Fruit fly (Drosophila melanogaster): ENCODE measurements around the gene bdl.
A peak's percentile ranks its signal among the peaks of the same experiment; 100 is the strongest.

The bdl gene

dm6 chr2L:4355066-4355465 is 30.7 kb downstream of the bdl start:
- no peak for TF ChIP-seq CG4424 (GFP tag; optimal IDR thresholded peaks at IDR 0.05)
- 0 out of 2 replicates have a peak, but pooled peaks have one; percentile 17 for TF ChIP-seq vvl (GFP tag; IDR thresholded peaks at IDR 0.05)
- no peak for TF ChIP-seq CG11723 (GFP tag; optimal IDR thresholded peaks at IDR 0.05)
- TF ChIP-seq dimm (GFP tag; IDR thresholded peaks at IDR 0.05), result no peak
- TF ChIP-seq Aef1 (GFP tag; IDR thresholded peaks at IDR 0.05), result no peak
- 0 out of 2 replicates have a peak, but pooled peaks have one; percentile 33 for TF ChIP-seq Drgx (GFP tag; IDR thresholded peaks at IDR 0.05)
- no peak for TF ChIP-seq CG15011 (GFP tag; optimal IDR thresholded peaks at IDR 0.05)
- TF ChIP-seq Pdp1 (GFP tag; optimal IDR thresholded peaks at IDR 0.05), result peak in 1 of 2 experiments; percentile 14
- TF ChIP-seq Stat92E (GFP tag; optimal IDR thresholded peaks at IDR 0.05), result no peak
- no peak for TF ChIP-seq tup (GFP tag; optimal IDR thresholded peaks at IDR 0.05)
- TF ChIP-seq dmrt99B (tag; optimal IDR thresholded peaks at IDR 0.05), result no peak
- TF ChIP-seq CG12219 (GFP tag; optimal IDR thresholded peaks at IDR 0.05), result no peak
- TF ChIP-seq wek (GFP tag; optimal IDR thresholded peaks at IDR 0.05), result no peak
- TF ChIP-seq CG10274 (GFP tag; optimal IDR thresholded peaks at IDR 0.05), result no peak
- TF ChIP-seq CG6791 (GFP tag; IDR thresholded peaks at IDR 0.05; ENCODE audit: partially characterized antibody), result no peak
- TF ChIP-seq Camta (GFP tag; optimal IDR thresholded peaks at IDR 0.05), result no peak
- TF ChIP-seq sd (tag; optimal IDR thresholded peaks at IDR 0.05), result peak; percentile 36
- TF ChIP-seq CG17802 (tag; optimal IDR thresholded peaks at IDR 0.05), result no peak
- TF ChIP-seq CG7556 (GFP tag; optimal IDR thresholded peaks at IDR 0.05), result no peak
- no peak for TF ChIP-seq ranshi (GFP tag; IDR thresholded peaks at IDR 0.05)

- TF ChIP-seq Hr51 (GFP tag; optimal IDR thresholded peaks at IDR 0.05) (peak in 1 of 2 experiments; percentile 11), sens (GFP tag) (peak; percentile 73), Atf-2 (GFP tag; optimal IDR thresholded peaks at IDR 0.05) (no peak), CG1233 (GFP tag; optimal IDR thresholded peaks at IDR 0.05) (no peak), Drgx (GFP tag; IDR thresholded peaks at IDR 0.05) (peak; percentile 65), lola (GFP tag; optimal IDR thresholded peaks at IDR 0.05) (peak in 1 of 3 experiments; percentile 62), ci (GFP tag; IDR thresholded peaks at IDR 0.05) (0 out of 3 replicates have a peak, but pooled peaks have one; percentile 14)
These were observed 34.8 kb downstream of the bdl start for dm6 chr2L:4359156-4359555.

- TF ChIP-seq Ets65A (GFP tag), result peak; percentile 52
- no peak for TF ChIP-seq nerfin-2 (GFP tag; IDR thresholded peaks at IDR 0.05; ENCODE audit: partially characterized antibody)
These were observed 36.5 kb downstream of the bdl start for dm6 chr2L:4360882-4361281.

- TF ChIP-seq Drgx (GFP tag; IDR thresholded peaks at IDR 0.05), result peak; percentile 32
- no peak for TF ChIP-seq bigmax (GFP tag; optimal IDR thresholded peaks at IDR 0.05)
- TF ChIP-seq CG14710 (tag; optimal IDR thresholded peaks at IDR 0.05), result no peak
- TF ChIP-seq nom (GFP tag; optimal IDR thresholded peaks at IDR 0.05), result peak; percentile 63
- TF ChIP-seq Med (GFP tag), result peak; percentile 46
- TF ChIP-seq Hr78 (GFP tag; optimal IDR thresholded peaks at IDR 0.05), result no peak
- TF ChIP-seq gcm2 (GFP tag; optimal IDR thresholded peaks at IDR 0.05), result no peak
- TF ChIP-seq Hr39 (optimal IDR thresholded peaks at IDR 0.05), result no peak
- TF ChIP-seq da (GFP tag; optimal IDR thresholded peaks at IDR 0.05), result no peak
- TF ChIP-seq crol (GFP tag; IDR thresholded peaks at IDR 0.05), result peak; percentile 2; the same call in 1 of the 2 replicates
These were observed 37.2 kb downstream of the bdl start, which contains the start of gene Traf4 for dm6 chr2L:4361438-4361975. Traf4 (plus strand) TSS chr2L:4361925.

Data from whole organism, embryonic.